Worm (Caenorhabditis elegans) whole organism, L1 larva: ENCODE data around the gene cut-2.

Experiments used
- C04F5.9 ChIP-seq: sonication (generic microtip); optimal IDR thresholded peaks from 2 replicates; lab custom pipeline; 2016; ENCODE audit warnings: missing genetic modification characterization, missing compliant biosample characterization
- C16A3.4 ChIP-seq: fragments of 150-350 bp; optimal IDR thresholded peaks from 2 replicates; lab custom pipeline; 2014; ENCODE audit warnings: missing biosample characterization, missing genetic modification characterization
- C34B4.2 ChIP-seq: sonication (generic microtip); optimal IDR thresholded peaks from 2 replicates; lab custom pipeline; 2017; ENCODE audit warnings: mild to moderate bottlenecking, missing genetic modification characterization, missing compliant biosample characterization
- F16B12.6 ChIP-seq: fragments of 150-350 bp; optimal IDR thresholded peaks from 2 replicates; lab custom pipeline; 2014; ENCODE audit warnings: missing biosample characterization, missing genetic modification characterization
- ama-1 ChIP-seq: fragments of 150-350 bp; optimal IDR thresholded peaks from 2 replicates; lab custom pipeline; 2014
- ceh-63 ChIP-seq: fragments of 200-800 bp; sonication (Bioruptor generic); optimal IDR thresholded peaks from 2 replicates; lab custom pipeline; 2018; ENCODE audit warnings: mild to moderate bottlenecking, missing genetic modification characterization, missing compliant biosample characterization
- ceh-88 ChIP-seq: fragments of 200-800 bp; sonication (Bioruptor generic); IDR thresholded peaks from 2 replicates; pipeline ENCODE4 v1.3.6; 2022; ENCODE audit warnings: missing genetic modification characterization, missing compliant biosample characterization
- ceh-90 ChIP-seq: sonication (generic microtip); optimal IDR thresholded peaks from 2 replicates; lab custom pipeline; 2016; ENCODE audit warnings: missing genetic modification characterization, missing compliant biosample characterization
- ces-1 ChIP-seq: fragments of 150-350 bp; optimal IDR thresholded peaks from 2 replicates; lab custom pipeline; 2014; ENCODE audit warnings: missing biosample characterization, missing genetic modification reagents, missing genetic modification characterization
- dpl-1 ChIP-seq, 3 experiments: fragments of 150-350 bp in 2 of 3; sonication (generic microtip) in 1 of 3; optimal IDR thresholded peaks; 2 replicates each; lab custom pipeline; 2014 to 2017; ENCODE audit warnings: missing biosample characterization in 3 of 3, missing genetic modification characterization in 3 of 3, missing genetic modification reagents in 3 of 3
- dsc-1 ChIP-seq: sonication (generic microtip); optimal IDR thresholded peaks from 2 replicates; lab custom pipeline; 2016; ENCODE audit warnings: mild to moderate bottlenecking, missing genetic modification characterization, missing compliant biosample characterization
- efl-1 ChIP-seq, 4 experiments: fragments of 150-350 bp; optimal IDR thresholded peaks in 3 of 4; peaks in 1 of 4; 1 replicate in 1 of 4; 2 replicates in 3 of 4; lab custom pipeline; 2014; ENCODE audit warnings: missing biosample characterization in 2 of 4, missing genetic modification characterization in 2 of 4, missing genetic modification reagents in 2 of 4
- elt-2 ChIP-seq: sonication (generic microtip); optimal IDR thresholded peaks from 2 replicates; lab custom pipeline; 2016; ENCODE audit warnings: missing genetic modification characterization, mild to moderate bottlenecking, inconsistent platforms, missing compliant biosample characterization, missing genetic modification reagents
- elt-3 ChIP-seq, 6 experiments: fragments of 150-350 bp in 1 of 6; sonication (generic microtip); optimal IDR thresholded peaks; 2 replicates each; lab custom pipeline; 2017 to 2018; ENCODE audit warnings: missing biosample characterization in 6 of 6, missing genetic modification characterization in 6 of 6, inconsistent platforms in 1 of 6
- ets-5 ChIP-seq: fragments of 200-800 bp; sonication (Bioruptor generic); IDR thresholded peaks from 2 replicates; pipeline ENCODE4 v1.3.6; 2022; ENCODE audit warnings: missing genetic modification characterization, missing compliant biosample characterization
- fkh-8 ChIP-seq: sonication (generic microtip); optimal IDR thresholded peaks from 2 replicates; lab custom pipeline; 2016; ENCODE audit warnings: mild to moderate bottlenecking, missing genetic modification characterization, missing compliant biosample characterization
- fos-1 ChIP-seq: fragments of 150-350 bp; optimal IDR thresholded peaks from 2 replicates; lab custom pipeline; 2014; ENCODE audit warnings: missing biosample characterization, missing genetic modification characterization
- grh-1 ChIP-seq: fragments of 200-800 bp; sonication (Bioruptor generic); IDR thresholded peaks from 2 replicates; pipeline ENCODE4 v1.3.6; 2022; ENCODE audit warnings: missing genetic modification reagents, missing genetic modification characterization, missing compliant biosample characterization
- hlh-17 ChIP-seq: fragments of 200-800 bp; sonication (Bioruptor generic); optimal IDR thresholded peaks from 2 replicates; lab custom pipeline; 2018; ENCODE audit warnings: missing genetic modification characterization, mild to moderate bottlenecking, missing compliant biosample characterization, moderate library complexity, borderline replicate concordance
- hlh-4 ChIP-seq: sonication (generic microtip); optimal IDR thresholded peaks from 2 replicates; lab custom pipeline; 2016; ENCODE audit warnings: mild to moderate bottlenecking, missing genetic modification characterization, missing compliant biosample characterization
- irx-1 ChIP-seq: sonication (generic microtip); optimal IDR thresholded peaks from 2 replicates; lab custom pipeline; 2016; ENCODE audit warnings: missing genetic modification characterization, missing compliant biosample characterization
- jun-1 ChIP-seq: fragments of 150-350 bp; optimal IDR thresholded peaks from 2 replicates; lab custom pipeline; 2014; ENCODE audit warnings: missing biosample characterization, missing genetic modification reagents, missing genetic modification characterization
- lin-14 ChIP-seq: fragments of 200-800 bp; sonication (Bioruptor generic); optimal IDR thresholded peaks from 2 replicates; lab custom pipeline; 2018; ENCODE audit warnings: mild to moderate bottlenecking, missing genetic modification characterization, moderate library complexity, missing compliant biosample characterization
- lin-15B ChIP-seq: fragments of 150-350 bp; sonication (generic microtip); optimal IDR thresholded peaks from 3 replicates; lab custom pipeline; 2014; ENCODE audit warnings: missing biosample characterization, missing genetic modification characterization
- lin-39 ChIP-seq: fragments of 150-350 bp; optimal IDR thresholded peaks from 2 replicates; lab custom pipeline; 2014; ENCODE audit warnings: missing biosample characterization, missing genetic modification reagents, missing genetic modification characterization
- lir-3 ChIP-seq: sonication (generic microtip); optimal IDR thresholded peaks from 2 replicates; lab custom pipeline; 2016; ENCODE audit warnings: mild to moderate bottlenecking, missing genetic modification characterization, moderate library complexity, missing compliant biosample characterization; ENCODE audit not compliant: poor library complexity
- mab-9 ChIP-seq: fragments of 200-800 bp; sonication (Bioruptor generic); IDR thresholded peaks from 2 replicates; pipeline ENCODE4 v1.3.6; 2022; ENCODE audit warnings: missing genetic modification reagents, missing genetic modification characterization, missing compliant biosample characterization
- mdl-1 ChIP-seq, 2 experiments: fragments of 150-350 bp; optimal IDR thresholded peaks; 2 replicates each; lab custom pipeline; 2014 to 2017; ENCODE audit warnings: missing biosample characterization in 2 of 2, missing genetic modification characterization in 2 of 2, inconsistent platforms in 1 of 2
- mep-1 ChIP-seq: fragments of 150-350 bp; optimal IDR thresholded peaks from 2 replicates; lab custom pipeline; 2014; ENCODE audit warnings: missing biosample characterization, missing genetic modification characterization
- nhr-12 ChIP-seq: sonication (generic microtip); optimal IDR thresholded peaks from 2 replicates; lab custom pipeline; 2017; ENCODE audit warnings: missing biosample characterization, missing genetic modification characterization
- nhr-19 ChIP-seq: fragments of 200-800 bp; sonication (Bioruptor generic); conservative IDR thresholded peaks from 2 replicates; pipeline ENCODE4 v1.3.6; 2022; ENCODE audit warnings: missing genetic modification characterization, missing compliant biosample characterization
- nhr-237 ChIP-seq: fragments of 150-350 bp; optimal IDR thresholded peaks from 2 replicates; lab custom pipeline; 2014; ENCODE audit warnings: missing biosample characterization, missing genetic modification characterization
- nhr-28 ChIP-seq: fragments of 150-350 bp; optimal IDR thresholded peaks from 2 replicates; lab custom pipeline; 2014; ENCODE audit warnings: missing biosample characterization, missing genetic modification characterization
- nhr-47 ChIP-seq: sonication (generic microtip); optimal IDR thresholded peaks from 2 replicates; lab custom pipeline; 2016; ENCODE audit warnings: mild to moderate bottlenecking, missing genetic modification characterization, moderate library complexity, missing compliant biosample characterization
- nhr-76 ChIP-seq: sonication (generic microtip); optimal IDR thresholded peaks from 2 replicates; lab custom pipeline; 2017; ENCODE audit warnings: missing biosample characterization, missing genetic modification characterization
- nhr-77 ChIP-seq: fragments of 150-350 bp; optimal IDR thresholded peaks from 2 replicates; lab custom pipeline; 2014; ENCODE audit warnings: missing biosample characterization, missing genetic modification characterization
- pag-3 ChIP-seq: sonication (generic microtip); optimal IDR thresholded peaks from 2 replicates; lab custom pipeline; 2017; ENCODE audit warnings: missing genetic modification characterization, mild to moderate bottlenecking, missing compliant biosample characterization, antibody characterized with exemption, borderline replicate concordance; ENCODE audit not compliant: insufficient read depth
- pax-3 ChIP-seq: fragments of 200-800 bp; sonication (Bioruptor generic); optimal IDR thresholded peaks from 2 replicates; lab custom pipeline; 2018; ENCODE audit warnings: mild to moderate bottlenecking, missing genetic modification characterization, moderate library complexity, missing compliant biosample characterization
- rnt-1 ChIP-seq: sonication (generic microtip); optimal IDR thresholded peaks from 2 replicates; lab custom pipeline; 2016; ENCODE audit warnings: mild to moderate bottlenecking, missing genetic modification characterization, moderate library complexity, missing compliant biosample characterization
- skn-1 ChIP-seq: fragments of 150-350 bp; optimal IDR thresholded peaks from 2 replicates; lab custom pipeline; 2014; ENCODE audit warnings: missing biosample characterization, missing genetic modification characterization
- sox-4 ChIP-seq: sonication (generic microtip); optimal IDR thresholded peaks from 2 replicates; lab custom pipeline; 2016; ENCODE audit warnings: missing genetic modification characterization, missing compliant biosample characterization
- sup-37 ChIP-seq: fragments of 200-800 bp; sonication (Bioruptor generic); optimal IDR thresholded peaks from 2 replicates; lab custom pipeline; 2018; ENCODE audit warnings: mild to moderate bottlenecking, missing genetic modification characterization, missing compliant biosample characterization
- tbx-2 ChIP-seq: sonication (generic microtip); optimal IDR thresholded peaks from 2 replicates; lab custom pipeline; 2016; ENCODE audit warnings: missing genetic modification characterization, missing compliant biosample characterization
- unc-130 ChIP-seq: fragments of 150-350 bp; optimal IDR thresholded peaks from 2 replicates; lab custom pipeline; 2017; ENCODE audit warnings: missing biosample characterization, missing genetic modification characterization, inconsistent platforms
- unc-30 ChIP-seq: sonication (generic microtip); optimal IDR thresholded peaks from 2 replicates; lab custom pipeline; 2017; ENCODE audit warnings: missing biosample characterization, missing genetic modification characterization
- unc-62 ChIP-seq: fragments of 150-350 bp; optimal IDR thresholded peaks from 2 replicates; lab custom pipeline; 2014; ENCODE audit warnings: missing biosample characterization, missing genetic modification reagents, missing genetic modification characterization
- unc-98 ChIP-seq: fragments of 200-800 bp; sonication (Bioruptor generic); IDR thresholded peaks from 2 replicates; pipeline ENCODE4 v1.3.6; 2022; ENCODE audit warnings: missing genetic modification characterization, missing compliant biosample characterization
- vab-15 ChIP-seq: sonication (generic microtip); optimal IDR thresholded peaks from 2 replicates; lab custom pipeline; 2017; ENCODE audit warnings: missing genotype, mild to moderate bottlenecking, missing genetic modification characterization, missing compliant biosample characterization
- ztf-11 ChIP-seq, 2 experiments: sonication (generic microtip); optimal IDR thresholded peaks; 2 replicates each; lab custom pipeline; 2016 to 2017; ENCODE audit warnings: missing genetic modification characterization in 2 of 2, missing biosample characterization in 1 of 2, missing compliant biosample characterization in 1 of 2

Gene cut-2

ce11 chrV:13393333-13393803 is 21.4 kb upstream of the cut-2 start (continued):
- TF ChIP-seq tbx-2 (tag; lab: Kevin White, UChicago) (no peak), nhr-19 (peak; percentile 49; the same call in 1 of the 2 replicates), lin-15B (tag; lab: Kevin White, UChicago) (no peak), nhr-237 (tag; lab: Kevin White, UChicago) (no peak), elt-2 (tag; lab: Kevin White, UChicago) (no peak), unc-130 (tag; lab: Kevin White, UChicago) (peak; percentile 62), grh-1 (no peak), mep-1 (no peak), mab-9 (no peak), unc-98 (no peak), lin-14 (GFP tag; lab: Kevin White, UChicago) (peak; percentile 46), pag-3 (no peak), nhr-47 (tag; lab: Kevin White, UChicago) (peak; percentile 18), ceh-88 (GFP tag; lab: Robert Waterston, UW) (no peak), dsc-1 (tag; lab: Kevin White, UChicago) (peak; percentile 9), fkh-8 (tag; lab: Kevin White, UChicago) (no peak), unc-62 (no peak), fos-1 (no peak), lir-3 (tag; lab: Kevin White, UChicago) (no peak), vab-15 (tag; lab: Kevin White, UChicago) (no peak), ces-1 (GFP tag; lab: Kevin White, UChicago) (no peak), irx-1 (tag; lab: Kevin White, UChicago) (no peak), pax-3 (tag; lab: Kevin White, UChicago) (no peak), jun-1 (tag; lab: Kevin White, UChicago) (no peak), nhr-12 (no peak), ama-1 (no peak), unc-30 (tag; lab: Kevin White, UChicago) (no peak), sox-4 (tag; lab: Kevin White, UChicago) (no peak), F16B12.6 (tag; lab: Kevin White, UChicago) (no peak), nhr-28 (tag; lab: Kevin White, UChicago) (no peak), hlh-17 (GFP tag; lab: Kevin White, UChicago) (no peak)

ce11 chrV:13394968-13395367 is 19.8 kb upstream of the cut-2 start:
- TF ChIP-seq mdl-1 (tag; optimal IDR thresholded peaks at IDR 0.05; lab: Kevin White, UChicago) (no peak), tbx-2 (tag; lab: Kevin White, UChicago) (peak; percentile 28), C34B4.2 (tag; lab: Kevin White, UChicago) (no peak), lin-39 (tag; lab: Kevin White, UChicago) (no peak), sox-4 (tag; lab: Kevin White, UChicago) (no peak), elt-3 (tag; optimal IDR thresholded peaks at IDR 0.05; lab: Kevin White, UChicago) (no peak), pax-3 (tag; lab: Kevin White, UChicago) (peak; percentile 25), skn-1 (tag; lab: Kevin White, UChicago) (no peak), mab-9 (no peak), nhr-19 (no peak), ets-5 (GFP tag; lab: Robert Waterston, UW) (no peak), lin-14 (GFP tag; lab: Kevin White, UChicago) (no peak), F16B12.6 (tag; lab: Kevin White, UChicago) (no peak)

- TF ChIP-seq nhr-76 (no peak), C04F5.9 (tag; lab: Kevin White, UChicago) (no peak), dsc-1 (tag; lab: Kevin White, UChicago) (peak; percentile 54), tbx-2 (tag; lab: Kevin White, UChicago) (peak; percentile 10), ceh-63 (GFP tag; lab: Kevin White, UChicago) (no peak), rnt-1 (tag; lab: Kevin White, UChicago) (peak; percentile 13), nhr-77 (tag; lab: Kevin White, UChicago) (no peak), hlh-4 (tag; lab: Kevin White, UChicago) (no peak), lin-14 (GFP tag; lab: Kevin White, UChicago) (peak; percentile 79), efl-1 (optimal IDR thresholded peaks at IDR 0.05; lab: Kevin White, UChicago) (no peak), efl-1 (GFP tag; optimal IDR thresholded peaks at IDR 0.05 in 1 of 2; lab: Kevin White, UChicago) (peak in 1 of 2 experiments; percentile 86), sup-37 (no peak), ceh-90 (tag; lab: Kevin White, UChicago) (no peak), ama-1 (no peak), lin-39 (tag; lab: Kevin White, UChicago) (no peak), ztf-11 (tag; optimal IDR thresholded peaks at IDR 0.05; lab: Kevin White, UChicago) (peak in 1 of 2 experiments; percentile 18), irx-1 (tag; lab: Kevin White, UChicago) (no peak), C16A3.4 (tag; lab: Kevin White, UChicago) (no peak), dpl-1 (GFP tag; optimal IDR thresholded peaks at IDR 0.05; lab: Kevin White, UChicago) (no peak), jun-1 (tag; lab: Kevin White, UChicago) (no peak)
These were observed 18.3 kb upstream of the cut-2 start for ce11 chrV:13396426-13396825.
